Worm (Caenorhabditis elegans): Measurements from ENCODE around the gene mrpl-18.

The mrpl-18 gene

ce11 chrIII:8136517-8137099 lies 8.2 kb upstream of the mrpl-18 start:
- TF ChIP-seq ref-1 (GFP tag; conservative IDR thresholded peaks at IDR 0.05) (no peak), cog-1 (tag; optimal IDR thresholded peaks at IDR 0.05) (no peak), klf-2 (GFP tag; conservative IDR thresholded peaks at IDR 0.05) (no peak), tab-1 (GFP tag; IDR thresholded peaks at IDR 0.05) (no peak), med-1 (GFP tag; optimal IDR thresholded peaks at IDR 0.05; ENCODE audit: insufficient read depth) (no peak), ztf-29 (GFP tag; IDR thresholded peaks at IDR 0.05) (no peak), ztf-23 (GFP tag; IDR thresholded peaks at IDR 0.05) (no peak), flt-1 (GFP tag; IDR thresholded peaks at IDR 0.05) (no peak), T22C8.4 (GFP tag; IDR thresholded peaks at IDR 0.05) (no peak)

- TF ChIP-seq ref-1 (GFP tag; conservative IDR thresholded peaks at IDR 0.05): no peak
- TF ChIP-seq flt-1 (GFP tag; IDR thresholded peaks at IDR 0.05): no peak
- TF ChIP-seq tab-1 (GFP tag; IDR thresholded peaks at IDR 0.05): no peak
- no peak for TF ChIP-seq klf-2 (GFP tag; conservative IDR thresholded peaks at IDR 0.05)
- TF ChIP-seq cog-1 (tag; optimal IDR thresholded peaks at IDR 0.05): no peak
- TF ChIP-seq med-1 (GFP tag; optimal IDR thresholded peaks at IDR 0.05; ENCODE audit: insufficient read depth): no peak
Observed at ce11 chrIII:8137777-8138176, 7.0 kb upstream of the mrpl-18 start, which contains the start of gene hsp-12.2. Gene hsp-12.2, plus strand, starts transcription at chrIII:8138077.

ce11 chrIII:8142217-8142616 lies 2.6 kb upstream of the mrpl-18 start:
- TF ChIP-seq tab-1 (GFP tag; IDR thresholded peaks at IDR 0.05) (no peak), flt-1 (GFP tag; IDR thresholded peaks at IDR 0.05) (no peak), ref-1 (GFP tag; conservative IDR thresholded peaks at IDR 0.05) (no peak), ztf-29 (GFP tag; IDR thresholded peaks at IDR 0.05) (no peak), klf-2 (GFP tag; conservative IDR thresholded peaks at IDR 0.05) (no peak), med-1 (GFP tag; optimal IDR thresholded peaks at IDR 0.05; ENCODE audit: insufficient read depth) (no peak), ztf-23 (GFP tag; IDR thresholded peaks at IDR 0.05) (no peak), T22C8.4 (GFP tag; IDR thresholded peaks at IDR 0.05) (no peak), cog-1 (tag; optimal IDR thresholded peaks at IDR 0.05) (no peak)

- TF ChIP-seq flt-1 (GFP tag; IDR thresholded peaks at IDR 0.05) (no peak), klf-2 (GFP tag; conservative IDR thresholded peaks at IDR 0.05) (no peak), T22C8.4 (GFP tag; IDR thresholded peaks at IDR 0.05) (no peak), tab-1 (GFP tag; IDR thresholded peaks at IDR 0.05) (no peak), ztf-29 (GFP tag; IDR thresholded peaks at IDR 0.05) (no peak), cog-1 (tag; optimal IDR thresholded peaks at IDR 0.05) (no peak), ztf-23 (GFP tag; IDR thresholded peaks at IDR 0.05) (no peak), med-1 (GFP tag; optimal IDR thresholded peaks at IDR 0.05; ENCODE audit: insufficient read depth) (no peak), ref-1 (GFP tag; conservative IDR thresholded peaks at IDR 0.05) (no peak)
Observed at ce11 chrIII:8145971-8146370, 1.2 kb downstream of the mrpl-18 start.

- TF ChIP-seq ztf-29 (GFP tag; IDR thresholded peaks at IDR 0.05) (no peak), cog-1 (tag; optimal IDR thresholded peaks at IDR 0.05) (no peak), ztf-23 (GFP tag; IDR thresholded peaks at IDR 0.05) (no peak), T22C8.4 (GFP tag; IDR thresholded peaks at IDR 0.05) (no peak), med-1 (GFP tag; optimal IDR thresholded peaks at IDR 0.05; ENCODE audit: insufficient read depth) (no peak), ref-1 (GFP tag; conservative IDR thresholded peaks at IDR 0.05) (no peak), tab-1 (GFP tag; IDR thresholded peaks at IDR 0.05) (no peak), flt-1 (GFP tag; IDR thresholded peaks at IDR 0.05) (no peak), klf-2 (GFP tag; conservative IDR thresholded peaks at IDR 0.05) (no peak)
Observed at ce11 chrIII:8148751-8149150, 3.9 kb downstream of the mrpl-18 start, which contains the start of gene D2007.2. Gene D2007.2, plus strand, starts transcription at chrIII:8148963.

- TF ChIP-seq med-1 (GFP tag; optimal IDR thresholded peaks at IDR 0.05; ENCODE audit: insufficient read depth) (no peak), cog-1 (tag; optimal IDR thresholded peaks at IDR 0.05) (no peak), flt-1 (GFP tag; IDR thresholded peaks at IDR 0.05) (no peak), tab-1 (GFP tag; IDR thresholded peaks at IDR 0.05) (no peak), ztf-29 (GFP tag; IDR thresholded peaks at IDR 0.05) (no peak), T22C8.4 (GFP tag; IDR thresholded peaks at IDR 0.05) (no peak), klf-2 (GFP tag; conservative IDR thresholded peaks at IDR 0.05) (no peak), ztf-23 (GFP tag; IDR thresholded peaks at IDR 0.05) (no peak), ref-1 (GFP tag; conservative IDR thresholded peaks at IDR 0.05) (no peak)
Observed at ce11 chrIII:8154423-8154822, 9.6 kb downstream of the mrpl-18 start.

ce11 chrIII:8155166-8155565 lies 10.4 kb downstream of the mrpl-18 start, which contains the start of gene D2007.1:
Gene D2007.1, plus strand, starts transcription at chrIII:8155466.
- TF ChIP-seq klf-2 (GFP tag; conservative IDR thresholded peaks at IDR 0.05) (no peak), med-1 (GFP tag; optimal IDR thresholded peaks at IDR 0.05; ENCODE audit: insufficient read depth) (no peak), ztf-29 (GFP tag; IDR thresholded peaks at IDR 0.05) (no peak), flt-1 (GFP tag; IDR thresholded peaks at IDR 0.05) (no peak), tab-1 (GFP tag; IDR thresholded peaks at IDR 0.05) (no peak), cog-1 (tag; optimal IDR thresholded peaks at IDR 0.05) (no peak), ztf-23 (GFP tag; IDR thresholded peaks at IDR 0.05) (no peak), T22C8.4 (GFP tag; IDR thresholded peaks at IDR 0.05) (no peak), ref-1 (GFP tag; conservative IDR thresholded peaks at IDR 0.05) (no peak)

ce11 chrIII:8158140-8158786 lies 13.4 kb downstream of the mrpl-18 start, which contains the start of gene atg-13:
Gene atg-13, minus strand, starts transcription at chrIII:8158190.
- TF ChIP-seq ztf-29 (GFP tag; IDR thresholded peaks at IDR 0.05) (no peak), T22C8.4 (GFP tag; IDR thresholded peaks at IDR 0.05) (no peak), tab-1 (GFP tag; IDR thresholded peaks at IDR 0.05) (no peak), ztf-23 (GFP tag; IDR thresholded peaks at IDR 0.05) (no peak), flt-1 (GFP tag; IDR thresholded peaks at IDR 0.05) (no peak), cog-1 (tag; optimal IDR thresholded peaks at IDR 0.05) (no peak), ref-1 (GFP tag; conservative IDR thresholded peaks at IDR 0.05) (no peak), med-1 (GFP tag; optimal IDR thresholded peaks at IDR 0.05; ENCODE audit: insufficient read depth) (no peak), klf-2 (GFP tag; conservative IDR thresholded peaks at IDR 0.05) (no peak)

ce11 chrIII:8161238-8161637 lies 16.4 kb downstream of the mrpl-18 start, which contains the start of gene inpp-5K:
Gene inpp-5K, minus strand, starts transcription at chrIII:8161338.
- TF ChIP-seq ztf-29 (GFP tag; IDR thresholded peaks at IDR 0.05): no peak
- TF ChIP-seq T22C8.4 (GFP tag; IDR thresholded peaks at IDR 0.05): no peak
- TF ChIP-seq tab-1 (GFP tag; IDR thresholded peaks at IDR 0.05): no peak
- no peak for TF ChIP-seq ztf-23 (GFP tag; IDR thresholded peaks at IDR 0.05)

All from whole organism, midembryonic.